Worm (Caenorhabditis elegans) whole organism, young adult: ENCODE measurements around the gene F59E12.6.

Experiments
- B0019.2 ChIP-seq: fragments of 200-800 bp; sonication (Bioruptor generic); conservative IDR thresholded peaks from 2 replicates; pipeline ENCODE4 v1.3.6; 2022; ENCODE audit warnings: missing genetic modification reagents, missing genetic modification characterization, missing compliant biosample characterization
- B0261.1 ChIP-seq: sonication (generic microtip); optimal IDR thresholded peaks from 2 replicates; lab custom pipeline; 2016; ENCODE audit warnings: mild to moderate bottlenecking, missing genetic modification characterization, moderate library complexity, missing compliant biosample characterization
- B0336.3 ChIP-seq: fragments of 200-800 bp; sonication (Bioruptor generic); IDR thresholded peaks from 2 replicates; pipeline ENCODE4 v1.3.6; 2022; ENCODE audit warnings: missing genetic modification characterization, missing compliant biosample characterization
- C17E4.6 ChIP-seq: fragments of 200-800 bp; sonication (Bioruptor generic); IDR thresholded peaks from 2 replicates; pipeline ENCODE4 v1.3.6; 2022; ENCODE audit warnings: missing genetic modification reagents, missing genetic modification characterization, missing compliant biosample characterization
- F23B12.7 ChIP-seq: sonication (generic microtip); optimal IDR thresholded peaks from 2 replicates; lab custom pipeline; 2017; ENCODE audit warnings: missing genetic modification characterization, mild to moderate bottlenecking, missing compliant biosample characterization, antibody characterized with exemption, moderate library complexity; ENCODE audit not compliant: insufficient read depth
- F57A8.1 ChIP-seq: fragments of 200-800 bp; sonication (Bioruptor generic); optimal IDR thresholded peaks from 2 replicates; lab custom pipeline; 2018; ENCODE audit warnings: mild to moderate bottlenecking, missing genetic modification characterization, moderate library complexity, missing compliant biosample characterization
- F57C9.4 ChIP-seq: sonication (generic microtip); optimal IDR thresholded peaks from 2 replicates; lab custom pipeline; 2017; ENCODE audit warnings: mild to moderate bottlenecking, missing genetic modification characterization, missing compliant biosample characterization
- Y53G8AR.9 ChIP-seq: fragments of 200-800 bp; sonication (Bioruptor generic); conservative IDR thresholded peaks from 2 replicates; pipeline ENCODE4 v1.3.6; 2022; ENCODE audit warnings: missing genetic modification reagents, missing genetic modification characterization, missing compliant biosample characterization
- Y67H2A.10 ChIP-seq: fragments of 200-800 bp; sonication (Bioruptor generic); conservative IDR thresholded peaks from 2 replicates; pipeline ENCODE4 v1.3.6; 2022; ENCODE audit warnings: missing genetic modification reagents, missing genetic modification characterization, missing compliant biosample characterization
- Y79H2A.3 ChIP-seq: fragments of 200-800 bp; sonication (Bioruptor generic); conservative IDR thresholded peaks from 2 replicates; pipeline ENCODE4 v1.3.6; 2022; ENCODE audit warnings: missing genetic modification reagents, missing genetic modification characterization, missing compliant biosample characterization
- ZK185.1 ChIP-seq: sonication (generic microtip); optimal IDR thresholded peaks from 2 replicates; lab custom pipeline; 2016; ENCODE audit warnings: mild to moderate bottlenecking, missing genetic modification characterization, missing compliant biosample characterization; ENCODE audit not compliant: poor library complexity, severe bottlenecking
- akir-1 ChIP-seq: fragments of 200-800 bp; sonication (Bioruptor generic); optimal IDR thresholded peaks from 2 replicates; lab custom pipeline; 2018; ENCODE audit warnings: mild to moderate bottlenecking, missing genetic modification characterization, moderate library complexity, missing compliant biosample characterization
- atf-7 ChIP-seq: sonication (generic microtip); optimal IDR thresholded peaks from 2 replicates; lab custom pipeline; 2017; ENCODE audit warnings: mild to moderate bottlenecking, missing genetic modification characterization, missing compliant biosample characterization
- bed-1 ChIP-seq: fragments of 200-800 bp; sonication (Bioruptor generic); IDR thresholded peaks from 2 replicates; pipeline ENCODE4 v1.3.6; 2022; ENCODE audit warnings: missing genetic modification reagents, missing genetic modification characterization, missing compliant biosample characterization
- ceh-79 ChIP-seq: sonication (generic microtip); optimal IDR thresholded peaks from 2 replicates; lab custom pipeline; 2017; ENCODE audit warnings: mild to moderate bottlenecking, missing genetic modification characterization, missing compliant biosample characterization
- dpff-1 ChIP-seq: sonication (generic microtip); optimal IDR thresholded peaks from 2 replicates; lab custom pipeline; 2017; ENCODE audit warnings: mild to moderate bottlenecking, missing genetic modification characterization, missing compliant biosample characterization
- egl-18 ChIP-seq: fragments of 200-800 bp; sonication (Bioruptor generic); IDR thresholded peaks from 2 replicates; pipeline ENCODE4 v1.3.6; 2022; ENCODE audit warnings: missing genetic modification reagents, missing genetic modification characterization, missing compliant biosample characterization
- him-1 ChIP-seq: sonication (generic microtip); optimal IDR thresholded peaks from 2 replicates; lab custom pipeline; 2016; ENCODE audit warnings: missing genotype, missing genetic modification reagents, missing genetic modification characterization, missing compliant biosample characterization
- hlh-12 ChIP-seq: sonication (generic microtip); optimal IDR thresholded peaks from 2 replicates; lab custom pipeline; 2016; ENCODE audit warnings: missing genetic modification characterization, missing compliant biosample characterization
- hmg-20 ChIP-seq: fragments of 200-800 bp; sonication (Bioruptor generic); IDR thresholded peaks from 2 replicates; pipeline ENCODE4 v1.3.6; 2022; ENCODE audit warnings: missing genetic modification reagents, missing genetic modification characterization, missing compliant biosample characterization
- lag-1 ChIP-seq: fragments of 200-800 bp; sonication (Bioruptor generic); IDR thresholded peaks from 2 replicates; pipeline ENCODE4 v1.3.6; 2022; ENCODE audit warnings: missing genetic modification reagents, missing genetic modification characterization, missing compliant biosample characterization
- let-607 ChIP-seq, 2 experiments: fragments of 200-800 bp in 1 of 2; sonication (Bioruptor generic) in 1 of 2; sonication (generic microtip) in 1 of 2; optimal IDR thresholded peaks; 2 replicates each; lab custom pipeline; 2016 to 2018; ENCODE audit warnings: mild to moderate bottlenecking in 2 of 2, missing compliant biosample characterization in 2 of 2, missing genetic modification characterization in 2 of 2, moderate library complexity in 2 of 2, missing genotype in 1 of 2
- lsl-1 ChIP-seq: fragments of 200-800 bp; sonication (Bioruptor generic); optimal IDR thresholded peaks from 2 replicates; lab custom pipeline; 2018; ENCODE audit warnings: mild to moderate bottlenecking, missing genetic modification characterization, moderate library complexity, missing compliant biosample characterization
- lsy-27 ChIP-seq: sonication (generic microtip); optimal IDR thresholded peaks from 2 replicates; lab custom pipeline; 2017; ENCODE audit warnings: missing genetic modification characterization, mild to moderate bottlenecking, missing compliant biosample characterization, antibody characterized with exemption, missing genotype, borderline replicate concordance; ENCODE audit not compliant: insufficient read depth
- madf-10 ChIP-seq: sonication (generic microtip); optimal IDR thresholded peaks from 2 replicates; lab custom pipeline; 2016; ENCODE audit warnings: mild to moderate bottlenecking, missing genetic modification characterization, missing compliant biosample characterization
- mcd-1 ChIP-seq: fragments of 200-800 bp; sonication (Bioruptor generic); IDR thresholded peaks from 2 replicates; pipeline ENCODE4 v1.3.6; 2022; ENCODE audit warnings: missing genetic modification reagents, missing genetic modification characterization, missing compliant biosample characterization
- mes-4 ChIP-seq: sonication (generic microtip); optimal IDR thresholded peaks from 2 replicates; lab custom pipeline; 2016; ENCODE audit warnings: missing genotype, missing genetic modification characterization, missing compliant biosample characterization
- nfya-2 ChIP-seq: fragments of 200-800 bp; sonication (Bioruptor generic); IDR thresholded peaks from 2 replicates; pipeline ENCODE4 v1.3.6; 2022; ENCODE audit warnings: missing genetic modification reagents, missing genetic modification characterization, missing compliant biosample characterization
- nfyb-1 ChIP-seq: fragments of 200-800 bp; sonication (Bioruptor generic); IDR thresholded peaks from 2 replicates; pipeline ENCODE4 v1.3.6; 2022; ENCODE audit warnings: missing genetic modification reagents, missing genetic modification characterization, missing compliant biosample characterization
- nhr-120 ChIP-seq: fragments of 200-800 bp; sonication (Bioruptor generic); IDR thresholded peaks from 2 replicates; pipeline ENCODE4 v1.3.6; 2022; ENCODE audit warnings: missing genetic modification characterization, missing compliant biosample characterization
- nhr-179 ChIP-seq: sonication (generic microtip); optimal IDR thresholded peaks from 2 replicates; lab custom pipeline; 2016; ENCODE audit warnings: mild to moderate bottlenecking, missing genetic modification characterization, missing compliant biosample characterization
- pbrm-1 ChIP-seq: fragments of 200-800 bp; sonication (Bioruptor generic); IDR thresholded peaks from 2 replicates; pipeline ENCODE4 v1.3.6; 2022; ENCODE audit warnings: missing genetic modification reagents, missing genetic modification characterization, missing compliant biosample characterization
- rcor-1 ChIP-seq: fragments of 200-800 bp; sonication (Bioruptor generic); IDR thresholded peaks from 2 replicates; pipeline ENCODE4 v1.3.6; 2022; ENCODE audit warnings: missing genetic modification reagents, missing genetic modification characterization, missing compliant biosample characterization
- rpc-1 ChIP-seq, 2 experiments: fragments of 150-350 bp in 1 of 2; sonication (generic microtip) in 1 of 2; optimal IDR thresholded peaks; 2 replicates each; lab custom pipeline; 2014 to 2018; ENCODE audit warnings: missing biosample characterization in 1 of 2, missing genetic modification characterization in 1 of 2, missing genetic modification reagents in 1 of 2, missing genotype in 1 of 2
- sea-2 ChIP-seq: fragments of 200-800 bp; sonication (Bioruptor generic); IDR thresholded peaks from 2 replicates; pipeline ENCODE4 v1.3.6; 2022; ENCODE audit warnings: missing genetic modification characterization, missing compliant biosample characterization
- snpc-1.1 ChIP-seq: sonication (generic microtip); optimal IDR thresholded peaks from 2 replicates; lab custom pipeline; 2017; ENCODE audit warnings: missing genetic modification characterization, mild to moderate bottlenecking, missing compliant biosample characterization, antibody characterized with exemption, moderate library complexity, missing genotype, missing genetic modification reagents; ENCODE audit not compliant: insufficient read depth
- snpc-1.3 ChIP-seq: sonication (generic microtip); optimal IDR thresholded peaks from 2 replicates; lab custom pipeline; 2017; ENCODE audit warnings: missing genetic modification characterization, mild to moderate bottlenecking, missing compliant biosample characterization, antibody characterized with exemption, moderate library complexity, missing genotype, missing genetic modification reagents; ENCODE audit not compliant: insufficient read depth
- somi-1 ChIP-seq: fragments of 200-800 bp; sonication (Bioruptor generic); optimal IDR thresholded peaks from 2 replicates; lab custom pipeline; 2018; ENCODE audit warnings: mild to moderate bottlenecking, missing genetic modification characterization, missing compliant biosample characterization
- unc-130 ChIP-seq: sonication (generic microtip); optimal IDR thresholded peaks from 2 replicates; lab custom pipeline; 2016; ENCODE audit warnings: missing genetic modification reagents, missing genetic modification characterization, missing compliant biosample characterization
- ztf-28 ChIP-seq: fragments of 200-800 bp; sonication (Bioruptor generic); IDR thresholded peaks from 2 replicates; pipeline ENCODE4 v1.3.6; 2022; ENCODE audit warnings: missing genetic modification reagents, missing genetic modification characterization, missing compliant biosample characterization

F59E12.6 gene

ce11 chrII:5665991-5666390, 35.2 kb upstream of the F59E12.6 start, which contains the start of gene C25H3.16:
Gene C25H3.16 (plus strand): TSS chrII:5666291.
- no peak for TF ChIP-seq nhr-179 (tag; lab: Kevin White, UChicago)
- peak; percentile 74 for TF ChIP-seq him-1
- TF ChIP-seq F57C9.4 (tag; lab: Kevin White, UChicago): no peak
- TF ChIP-seq Y53G8AR.9: no peak
- TF ChIP-seq, all 124 proteins: peak for 1

- no peak for TF ChIP-seq hmg-20 (GFP tag; lab: Robert Waterston, UW)
- TF ChIP-seq B0336.3 (GFP tag; lab: Robert Waterston, UW): no peak
- TF ChIP-seq sea-2 (GFP tag; lab: Robert Waterston, UW): no peak
- TF ChIP-seq F57A8.1: no peak
- TF ChIP-seq lsy-27 (tag; lab: Kevin White, UChicago): no peak
- TF ChIP-seq Y67H2A.10 (GFP tag; lab: Robert Waterston, UW): no peak
- no peak for TF ChIP-seq nfya-2 (GFP tag; lab: Robert Waterston, UW)
- TF ChIP-seq, all 124 proteins: peak for 0
Observed at ce11 chrII:5665029-5665428, 34.3 kb upstream of the F59E12.6 start, which contains the start of gene C25H3.15. Gene C25H3.15 (plus strand): TSS chrII:5665329.

ce11 chrII:5663180-5663791, 32.5 kb upstream of the F59E12.6 start:
- no peak for TF ChIP-seq let-607 (tag; optimal IDR thresholded peaks at IDR 0.05; lab: Kevin White, UChicago)
- TF ChIP-seq ZK185.1 (tag; lab: Kevin White, UChicago): no peak
- TF ChIP-seq F57A8.1: no peak
- no peak for TF ChIP-seq nhr-120 (GFP tag; lab: Robert Waterston, UW)
- no peak for TF ChIP-seq dpff-1 (tag; lab: Kevin White, UChicago)
- TF ChIP-seq ceh-79 (tag; lab: Kevin White, UChicago): no peak
- TF ChIP-seq rcor-1: no peak
- no peak for TF ChIP-seq unc-130 (GFP tag; lab: Kevin White, UChicago)
- TF ChIP-seq bed-1 (GFP tag; lab: Robert Waterston, UW): no peak
- no peak for TF ChIP-seq snpc-1.3 (tag; lab: Kevin White, UChicago)
- no peak for TF ChIP-seq mes-4

DNA sequence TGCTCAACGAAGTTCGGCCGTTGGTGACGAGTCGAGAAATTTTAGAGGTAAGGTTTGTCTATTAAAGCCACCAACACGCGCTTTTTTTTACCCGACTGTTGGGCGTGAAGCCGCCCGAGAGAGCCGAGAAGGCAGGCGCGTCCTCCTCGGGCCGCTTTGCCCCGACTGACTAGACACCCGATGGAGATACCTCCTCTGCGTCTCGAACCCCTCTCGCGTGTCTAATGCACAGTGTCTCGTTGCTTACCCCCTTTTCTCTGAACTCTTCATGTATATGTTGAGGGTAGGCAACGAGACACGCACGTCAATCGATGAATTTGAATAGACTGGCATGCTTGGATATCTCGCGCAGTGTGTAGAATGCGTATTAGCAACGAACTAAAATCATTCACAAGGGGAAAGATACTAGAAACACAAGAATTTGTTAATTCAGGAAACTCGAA, 31.0 kb upstream of the F59E12.6 start:
- TF ChIP-seq C17E4.6 (GFP tag; lab: Robert Waterston, UW): peak; percentile 95
- TF ChIP-seq snpc-1.1 (tag; lab: Kevin White, UChicago): no peak
- peak; percentile 96 for TF ChIP-seq Y79H2A.3 (GFP tag; lab: Robert Waterston, UW)
- TF ChIP-seq atf-7 (tag; lab: Kevin White, UChicago): peak; percentile 97
- peak; percentile 90 for TF ChIP-seq somi-1
- TF ChIP-seq nhr-120 (GFP tag; lab: Robert Waterston, UW): peak; percentile 98; the same call in 1 of the 2 replicates
- TF ChIP-seq lsl-1 (GFP tag; lab: Kevin White, UChicago): no peak
- TF ChIP-seq B0336.3 (GFP tag; lab: Robert Waterston, UW): peak; percentile 98
- TF ChIP-seq rpc-1 (optimal IDR thresholded peaks at IDR 0.05; lab: Kevin White, UChicago): no peak
- TF ChIP-seq rpc-1 (tag; optimal IDR thresholded peaks at IDR 0.05; lab: Kevin White, UChicago): no peak
- peak; percentile 12 for TF ChIP-seq nhr-179 (tag; lab: Kevin White, UChicago)
- TF ChIP-seq nfyb-1: peak; percentile 100
- 0 out of 2 replicates have a peak, but pooled peaks have one; percentile 70 for TF ChIP-seq lag-1 (GFP tag; lab: Robert Waterston, UW)
- TF ChIP-seq pbrm-1: peak; percentile 96
- no peak for TF ChIP-seq hlh-12 (tag; lab: Kevin White, UChicago)
- peak; percentile 93 for TF ChIP-seq ztf-28 (GFP tag; lab: Robert Waterston, UW)
- TF ChIP-seq B0261.1: peak; percentile 55
- TF ChIP-seq Y53G8AR.9: peak; percentile 97
- TF ChIP-seq lsy-27 (tag; lab: Kevin White, UChicago): peak; percentile 90
- TF ChIP-seq madf-10: peak; percentile 85
- TF ChIP-seq mcd-1 (GFP tag; lab: Robert Waterston, UW): peak; percentile 91
- TF ChIP-seq Y67H2A.10 (GFP tag; lab: Robert Waterston, UW): peak; percentile 85
- TF ChIP-seq B0019.2: peak; percentile 67
- TF ChIP-seq F23B12.7: no peak
- TF ChIP-seq egl-18 (GFP tag; lab: Robert Waterston, UW): peak; percentile 93
- TF ChIP-seq akir-1 (GFP tag; lab: Kevin White, UChicago): peak; percentile 78
